Fruit fly (Drosophila melanogaster) whole organism, pupa: ENCODE results near the gene Tnpo-SR.

Experiments used
- CG10348 ChIP-seq: fragments of 200-800 bp; sonication (Bioruptor generic); IDR thresholded peaks from 2 replicates; pipeline ENCODE4 v1.3.6; 2022; ENCODE audit warnings: missing biosample characterization, missing genetic modification characterization
- CG17806 ChIP-seq: fragments of 200-800 bp; sonication (Bioruptor generic); optimal IDR thresholded peaks from 2 replicates; lab custom pipeline; 2018; ENCODE audit warnings: missing biosample characterization, mild to moderate bottlenecking, missing genetic modification characterization, moderate library complexity
- CG32121 ChIP-seq: fragments of 200-800 bp; sonication (Bioruptor generic); IDR thresholded peaks from 2 replicates; pipeline ENCODE4 v1.3.6; 2022; ENCODE audit warnings: missing biosample characterization, missing genetic modification characterization
- CG8159 ChIP-seq: fragments of 200-800 bp; sonication (Bioruptor generic); optimal IDR thresholded peaks from 3 replicates; lab custom pipeline; 2018; ENCODE audit warnings: missing biosample characterization, mild to moderate bottlenecking, missing genetic modification characterization, moderate library complexity
- CG8301 ChIP-seq: fragments of 200-800 bp; sonication (Bioruptor generic); optimal IDR thresholded peaks from 2 replicates; lab custom pipeline; 2018; ENCODE audit warnings: missing biosample characterization, mild to moderate bottlenecking, missing genetic modification characterization
- D1 ChIP-seq: fragments of 200-800 bp; sonication (Bioruptor generic); optimal IDR thresholded peaks from 2 replicates; lab custom pipeline; 2018; ENCODE audit warnings: missing biosample characterization, mild to moderate bottlenecking, missing genetic modification characterization, moderate library complexity
- EcR ChIP-seq: fragments of 200-800 bp; sonication (Bioruptor generic); optimal IDR thresholded peaks from 3 replicates; lab custom pipeline; 2019; ENCODE audit warnings: missing biosample characterization, missing genetic modification characterization, mild to moderate bottlenecking, moderate library complexity, missing genetic modification reagents
- Ets98B ChIP-seq: fragments of 200-800 bp; sonication (Bioruptor generic); IDR thresholded peaks from 2 replicates; pipeline ENCODE4 v1.3.6; 2022; ENCODE audit warnings: missing biosample characterization, missing genetic modification characterization
- fd96Ca ChIP-seq: fragments of 200-800 bp; sonication (Bioruptor generic); IDR thresholded peaks from 3 replicates; pipeline ENCODE4 v1.3.6; 2022; ENCODE audit warnings: missing biosample characterization, missing genetic modification characterization

DNA sequence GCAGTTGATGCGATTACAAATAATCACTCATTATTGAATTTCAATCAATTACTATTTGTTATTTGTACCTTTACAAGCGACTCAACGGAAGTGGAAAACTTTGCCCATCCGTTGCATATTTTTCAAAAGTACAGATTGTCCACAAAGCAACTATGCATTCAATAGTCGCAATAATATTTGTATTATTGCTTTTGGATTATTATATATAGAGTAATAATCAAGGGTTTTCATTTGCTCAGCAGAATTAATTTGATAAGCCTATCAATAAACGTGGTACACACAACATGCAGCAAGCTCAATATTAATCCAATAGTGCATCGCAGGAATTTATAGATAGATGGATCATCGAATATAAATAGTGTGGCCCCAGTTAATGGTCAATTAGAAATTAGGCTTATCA is 31.1 kb upstream of the Tnpo-SR start:
- TF ChIP-seq CG8301 (tag; lab: Kevin White, UChicago) (peak; percentile 3), EcR (GFP tag; lab: Kevin White, UChicago) (no peak), Ets98B (GFP tag; lab: Robert Waterston, UW) (no peak), CG17806 (no peak), CG32121 (GFP tag; lab: Robert Waterston, UW) (no peak), fd96Ca (GFP tag; lab: Robert Waterston, UW) (no peak), D1 (no peak), CG8159 (tag; lab: Kevin White, UChicago) (no peak), CG10348 (GFP tag; lab: Robert Waterston, UW) (no peak)
